Fruit fly (Drosophila melanogaster) whole organism, embryonic: ENCODE results near the gene ash1.

Experiments
- Atf3 ChIP-seq: fragments of 200-800 bp; sonication (Bioruptor generic); optimal IDR thresholded peaks from 3 replicates; lab custom pipeline; 2016; ENCODE audit warnings: missing biosample characterization, missing genetic modification characterization
- Atf6 ChIP-seq: fragments of 200-800 bp; sonication (Bioruptor generic); IDR thresholded peaks from 2 replicates; pipeline ENCODE4 v1.3.6; 2022; ENCODE audit warnings: missing biosample characterization, missing genetic modification characterization
- CG10267 ChIP-seq: fragments of 200-800 bp; sonication (Bioruptor generic); optimal IDR thresholded peaks from 2 replicates; lab custom pipeline; 2018; ENCODE audit warnings: missing biosample characterization, mild to moderate bottlenecking, missing genetic modification characterization, moderate library complexity
- CG10959 ChIP-seq: fragments of 200-800 bp; sonication (Bioruptor generic); IDR thresholded peaks from 2 replicates; pipeline ENCODE4 v1.3.6; 2022; ENCODE audit warnings: missing biosample characterization, missing genetic modification characterization
- CG11456 ChIP-seq: fragments of 200-800 bp; sonication (Bioruptor generic); IDR thresholded peaks from 3 replicates; pipeline ENCODE4 v1.3.6; 2022; ENCODE audit warnings: missing biosample characterization, missing genetic modification characterization
- CG12744 ChIP-seq: fragments of 200-800 bp; sonication (Bioruptor generic); optimal IDR thresholded peaks from 2 replicates; lab custom pipeline; 2016; ENCODE audit warnings: missing biosample characterization, missing genetic modification characterization
- CG16779 ChIP-seq: fragments of 200-800 bp; sonication (Bioruptor generic); IDR thresholded peaks from 2 replicates; pipeline ENCODE4 v1.3.6; 2022; ENCODE audit warnings: missing biosample characterization, missing genetic modification characterization
- CG17802 ChIP-seq: fragments of 200-800 bp; sonication (Bioruptor generic); optimal IDR thresholded peaks from 2 replicates; lab custom pipeline; 2018; ENCODE audit warnings: missing biosample characterization, mild to moderate bottlenecking, missing genetic modification characterization, moderate library complexity
- CG2202 ChIP-seq: fragments of 200-800 bp; sonication (Bioruptor generic); optimal IDR thresholded peaks from 2 replicates; lab custom pipeline; 2018; ENCODE audit warnings: missing biosample characterization, mild to moderate bottlenecking, missing genetic modification characterization
- CG2712 ChIP-seq: fragments of 200-800 bp; optimal IDR thresholded peaks from 3 replicates; lab custom pipeline; 2019; ENCODE audit warnings: missing biosample characterization, mild to moderate bottlenecking, missing genetic modification characterization, moderate library complexity
- CG2889 ChIP-seq: fragments of 200-800 bp; sonication (Bioruptor generic); IDR thresholded peaks from 3 replicates; pipeline ENCODE4 v1.3.6; 2022; ENCODE audit warnings: missing biosample characterization, missing genetic modification characterization
- CG31388 ChIP-seq: fragments of 200-800 bp; sonication (Bioruptor generic); optimal IDR thresholded peaks from 2 replicates; lab custom pipeline; 2016; ENCODE audit warnings: missing biosample characterization, missing genetic modification characterization
- CG34224 ChIP-seq: fragments of 200-800 bp; sonication (Bioruptor generic); IDR thresholded peaks from 3 replicates; pipeline ENCODE4 v1.3.6; 2022; ENCODE audit warnings: missing biosample characterization, missing genetic modification characterization; ENCODE audit not compliant: partially characterized antibody
- CG6254 ChIP-seq: fragments of 200-800 bp; sonication (Bioruptor generic); optimal IDR thresholded peaks from 3 replicates; lab custom pipeline; 2017; ENCODE audit warnings: mild to moderate bottlenecking, missing biosample characterization, missing genetic modification reagents, missing genetic modification characterization
- CG6813 ChIP-seq: fragments of 200-800 bp; sonication (Bioruptor generic); optimal IDR thresholded peaks from 2 replicates; lab custom pipeline; 2017; ENCODE audit warnings: missing biosample characterization, missing genetic modification characterization, mild to moderate bottlenecking, moderate library complexity, missing genetic modification reagents
- CG9932 ChIP-seq: fragments of 200-800 bp; sonication (Bioruptor generic); IDR thresholded peaks from 2 replicates; pipeline ENCODE4 v1.3.6; 2022; ENCODE audit warnings: missing biosample characterization, missing genetic modification characterization
- HLH3B ChIP-seq: fragments of 200-800 bp; sonication (Bioruptor generic); IDR thresholded peaks from 2 replicates; pipeline ENCODE4 v1.3.6; 2022; ENCODE audit warnings: missing biosample characterization, missing genetic modification characterization
- HmgZ ChIP-seq: fragments of 200-800 bp; sonication (Bioruptor generic); optimal IDR thresholded peaks from 2 replicates; lab custom pipeline; 2018; ENCODE audit warnings: missing biosample characterization, mild to moderate bottlenecking, missing genetic modification characterization
- Hmr ChIP-seq: fragments of 200-800 bp; sonication (Bioruptor generic); optimal IDR thresholded peaks from 3 replicates; lab custom pipeline; 2017; ENCODE audit warnings: mild to moderate bottlenecking, missing biosample characterization, missing genetic modification reagents, missing genetic modification characterization
- Hr3 ChIP-seq: fragments of 200-800 bp; sonication (Bioruptor generic); optimal IDR thresholded peaks from 3 replicates; lab custom pipeline; 2016; ENCODE audit warnings: missing biosample characterization, missing genetic modification characterization
- Lhr ChIP-seq: fragments of 200-800 bp; sonication (Bioruptor generic); optimal IDR thresholded peaks from 3 replicates; lab custom pipeline; 2017; ENCODE audit warnings: mild to moderate bottlenecking, missing biosample characterization, missing genetic modification reagents, missing genetic modification characterization
- Med ChIP-seq: fragments of 200-800 bp; sonication (Bioruptor generic); peaks from one replicate; lab custom pipeline; 2016; ENCODE audit warnings: missing biosample characterization, missing genetic modification characterization, mild to moderate bottlenecking, inconsistent platforms, moderate library complexity
- Myb ChIP-seq: fragments of 200-800 bp; sonication (Bioruptor generic); optimal IDR thresholded peaks from 2 replicates; lab custom pipeline; 2016; ENCODE audit warnings: missing biosample characterization, missing genetic modification characterization
- Oli ChIP-seq: fragments of 200-800 bp; sonication (Bioruptor generic); optimal IDR thresholded peaks from 2 replicates; lab custom pipeline; 2018; ENCODE audit warnings: missing biosample characterization, mild to moderate bottlenecking, missing genetic modification characterization, moderate library complexity
- Sin3A ChIP-seq: fragments of >200 bp; optimal IDR thresholded peaks from 2 replicates; lab custom pipeline; 2018
- ase ChIP-seq: fragments of 200-800 bp; sonication (Bioruptor generic); IDR thresholded peaks from 3 replicates; pipeline ENCODE4 v1.3.6; 2022; ENCODE audit warnings: missing biosample characterization, missing genetic modification characterization
- chm ChIP-seq: fragments of 200-800 bp; sonication (Bioruptor generic); IDR thresholded peaks from 2 replicates; pipeline ENCODE4 v1.3.6; 2022; ENCODE audit warnings: missing biosample characterization, missing genetic modification characterization
- cwo ChIP-seq: fragments of 200-800 bp; sonication (Bioruptor generic); optimal IDR thresholded peaks from 3 replicates; lab custom pipeline; 2017; ENCODE audit warnings: missing biosample characterization, missing genetic modification characterization, mild to moderate bottlenecking, moderate library complexity, missing genetic modification reagents
- danr ChIP-seq: fragments of 200-800 bp; sonication (Bioruptor generic); IDR thresholded peaks from 2 replicates; pipeline ENCODE4 v1.3.6; 2022; ENCODE audit warnings: missing biosample characterization, missing genetic modification characterization
- ems ChIP-seq: fragments of 200-800 bp; sonication (Bioruptor generic); optimal IDR thresholded peaks from 3 replicates; lab custom pipeline; 2016; ENCODE audit warnings: missing biosample characterization, missing genetic modification characterization
- eyg ChIP-seq: fragments of 200-800 bp; sonication (Bioruptor generic); optimal IDR thresholded peaks from 3 replicates; lab custom pipeline; 2016; ENCODE audit warnings: missing biosample characterization, missing genetic modification characterization
- fd3F ChIP-seq: fragments of 200-800 bp; sonication (Bioruptor generic); optimal IDR thresholded peaks from 2 replicates; lab custom pipeline; 2018; ENCODE audit warnings: missing biosample characterization, mild to moderate bottlenecking, missing genetic modification characterization, moderate library complexity
- ftz-f1 ChIP-seq: fragments of 200-800 bp; sonication (Bioruptor generic); optimal IDR thresholded peaks from 2 replicates; lab custom pipeline; 2016; ENCODE audit warnings: missing biosample characterization, missing genetic modification characterization
- gro ChIP-seq: fragments of 200-800 bp; sonication (Bioruptor generic); optimal IDR thresholded peaks from 2 replicates; lab custom pipeline; 2016; ENCODE audit warnings: missing biosample characterization, missing genetic modification characterization
- gsb ChIP-seq: fragments of 200-800 bp; sonication (Bioruptor generic); IDR thresholded peaks from 2 replicates; pipeline ENCODE4 v1.3.6; 2022; ENCODE audit warnings: missing biosample characterization, missing genetic modification characterization
- gt ChIP-seq: fragments of 200-800 bp; sonication (Bioruptor generic); IDR thresholded peaks from 2 replicates; pipeline ENCODE4 v1.3.6; 2022; ENCODE audit warnings: missing biosample characterization, missing genetic modification characterization
- jumu ChIP-seq: fragments of 200-800 bp; sonication (Bioruptor generic); optimal IDR thresholded peaks from 3 replicates; lab custom pipeline; 2016; ENCODE audit warnings: missing biosample characterization, missing genetic modification characterization
- lmd ChIP-seq: fragments of 200-800 bp; sonication (Bioruptor generic); IDR thresholded peaks from 2 replicates; pipeline ENCODE4 v1.3.6; 2022; ENCODE audit warnings: missing biosample characterization, missing genetic modification characterization
- mirr ChIP-seq: fragments of 200-800 bp; sonication (Bioruptor generic); optimal IDR thresholded peaks from 3 replicates; lab custom pipeline; 2018; ENCODE audit warnings: missing biosample characterization, mild to moderate bottlenecking, missing genetic modification characterization
- pita ChIP-seq: fragments of 200-800 bp; sonication (Bioruptor generic); optimal IDR thresholded peaks from 2 replicates; lab custom pipeline; 2017; ENCODE audit warnings: missing biosample characterization, mild to moderate bottlenecking, missing genetic modification characterization
- pnt ChIP-seq: fragments of 200-800 bp; sonication (Bioruptor generic); optimal IDR thresholded peaks from 3 replicates; lab custom pipeline; 2016; ENCODE audit warnings: missing biosample characterization, missing genetic modification characterization
- pros ChIP-seq: fragments of 200-800 bp; sonication (Bioruptor generic); optimal IDR thresholded peaks from 3 replicates; lab custom pipeline; 2019; ENCODE audit warnings: missing biosample characterization, mild to moderate bottlenecking, missing genetic modification characterization, moderate library complexity
- row ChIP-seq: fragments of 200-800 bp; sonication (Bioruptor generic); IDR thresholded peaks from 3 replicates; pipeline ENCODE4 v1.3.6; 2022; ENCODE audit warnings: missing biosample characterization, missing genetic modification characterization
- salm ChIP-seq: fragments of 200-800 bp; sonication (Bioruptor generic); optimal IDR thresholded peaks from 2 replicates; lab custom pipeline; 2018; ENCODE audit warnings: missing biosample characterization, mild to moderate bottlenecking, missing genetic modification characterization
- scrt ChIP-seq: fragments of 200-800 bp; sonication (Bioruptor generic); optimal IDR thresholded peaks from 2 replicates; lab custom pipeline; 2018; ENCODE audit warnings: missing biosample characterization, mild to moderate bottlenecking, missing genetic modification characterization, moderate library complexity
- shn ChIP-seq: fragments of 200-800 bp; sonication (Bioruptor generic); optimal IDR thresholded peaks from 3 replicates; lab custom pipeline; 2016; ENCODE audit warnings: missing biosample characterization, missing genetic modification characterization
- slbo ChIP-seq: fragments of 200-800 bp; sonication (Bioruptor generic); IDR thresholded peaks from 2 replicates; pipeline ENCODE4 v1.3.6; 2022; ENCODE audit warnings: missing biosample characterization, missing genetic modification characterization
- so ChIP-seq: fragments of 200-800 bp; sonication (Bioruptor generic); IDR thresholded peaks from 3 replicates; pipeline ENCODE4 v1.3.6; 2022; ENCODE audit warnings: missing biosample characterization, missing genetic modification characterization
- stc ChIP-seq: fragments of 200-800 bp; sonication (Bioruptor generic); IDR thresholded peaks from 2 replicates; pipeline ENCODE4 v1.3.6; 2022; ENCODE audit warnings: missing biosample characterization, missing genetic modification characterization
- trh ChIP-seq: fragments of 200-800 bp; sonication (Bioruptor generic); optimal IDR thresholded peaks from 2 replicates; lab custom pipeline; 2016; ENCODE audit warnings: missing biosample characterization, missing genetic modification characterization
- ttk ChIP-seq: fragments of 200-800 bp; sonication (Bioruptor generic); IDR thresholded peaks from 2 replicates; pipeline ENCODE4 v2.1.2; 2022; ENCODE audit warnings: missing biosample characterization, missing genetic modification characterization
- wdn ChIP-seq: fragments of 200-800 bp; sonication (Bioruptor generic); IDR thresholded peaks from 2 replicates; pipeline ENCODE4 v1.3.6; 2022; ENCODE audit warnings: missing biosample characterization, missing genetic modification characterization

Gene ash1

dm6 chr3L:19598369-19599148, at the start of gene ash1, which contains the start of gene Taf6 (continued):
- no peak for TF ChIP-seq trh (GFP tag; lab: Kevin White, UChicago)
- TF ChIP-seq HmgZ (tag; lab: Kevin White, UChicago) = no peak
- 0 out of 3 replicates have a peak, but pooled peaks have one; percentile 39 for TF ChIP-seq CG34224 (GFP tag; lab: Robert Waterston, UW)
- TF ChIP-seq Lhr (GFP tag; lab: Kevin White, UChicago) = peak; percentile 33
- TF ChIP-seq Atf6 = no peak
- TF ChIP-seq CG16779 (GFP tag; lab: Robert Waterston, UW) = no peak
- no peak for TF ChIP-seq ttk (GFP tag; lab: Robert Waterston, UW)
- no peak for TF ChIP-seq gsb (GFP tag; lab: Robert Waterston, UW)
- TF ChIP-seq pnt = no peak
- no peak for TF ChIP-seq gro (GFP tag; lab: Kevin White, UChicago)
- no peak for TF ChIP-seq salm (tag; lab: Kevin White, UChicago)
- no peak; the same call in 1 of the 2 replicates for TF ChIP-seq CG9932 (GFP tag; lab: Robert Waterston, UW)
- TF ChIP-seq CG2202 (tag; lab: Kevin White, UChicago) = no peak
- no peak for TF ChIP-seq fd3F (GFP tag; lab: Kevin White, UChicago)
- no peak for TF ChIP-seq pros (GFP tag; lab: Kevin White, UChicago)
- TF ChIP-seq pita (GFP tag; lab: Kevin White, UChicago) = no peak
- no peak for TF ChIP-seq so (GFP tag; lab: Robert Waterston, UW)
- TF ChIP-seq lmd (GFP tag; lab: Robert Waterston, UW) = no peak
- TF ChIP-seq CG2712 = peak; percentile 27
- TF ChIP-seq slbo (GFP tag; lab: Robert Waterston, UW) = no peak
- no peak for TF ChIP-seq chm (GFP tag; lab: Robert Waterston, UW)
- no peak for TF ChIP-seq mirr (GFP tag; lab: Kevin White, UChicago)
- no peak for TF ChIP-seq eyg (GFP tag; lab: Kevin White, UChicago)
- TF ChIP-seq ftz-f1 (GFP tag; lab: Kevin White, UChicago) = no peak
- no peak for TF ChIP-seq scrt
- TF ChIP-seq Sin3A (lab: Kevin White, UChicago) = peak; percentile 90
- TF ChIP-seq gt (GFP tag; lab: Robert Waterston, UW) = no peak
- no peak for TF ChIP-seq cwo (GFP tag; lab: Kevin White, UChicago)
- no peak for TF ChIP-seq jumu (GFP tag; lab: Kevin White, UChicago)
- TF ChIP-seq CG2889 (GFP tag; lab: Robert Waterston, UW) = no peak
- TF ChIP-seq CG12744 = no peak
- no peak for TF ChIP-seq danr (GFP tag; lab: Robert Waterston, UW)
- TF ChIP-seq Atf3 (GFP tag; lab: Kevin White, UChicago) = no peak
- peak; percentile 88 for TF ChIP-seq row
- no peak for TF ChIP-seq Myb (GFP tag; lab: Kevin White, UChicago)
- no peak for TF ChIP-seq ems (GFP tag; lab: Kevin White, UChicago)
- TF ChIP-seq Oli (tag; lab: Kevin White, UChicago) = no peak
- TF ChIP-seq Hr3 (GFP tag; lab: Kevin White, UChicago) = no peak
- TF ChIP-seq CG11456 (GFP tag; lab: Robert Waterston, UW) = no peak
- TF ChIP-seq CG31388 = no peak
- TF ChIP-seq CG10267 = peak; percentile 57
- no peak for TF ChIP-seq wdn
- TF ChIP-seq Hmr = no peak
- TF ChIP-seq HLH3B = no peak
- TF ChIP-seq stc = no peak
- TF ChIP-seq CG17802 = no peak
- no peak for TF ChIP-seq CG6254
- TF ChIP-seq Med (GFP tag; lab: Kevin White, UChicago) = peak; percentile 39
- TF ChIP-seq ase (GFP tag; lab: Robert Waterston, UW) = no peak
- TF ChIP-seq CG6813 = no peak
- no peak for TF ChIP-seq CG10959 (GFP tag; lab: Robert Waterston, UW)
- TF ChIP-seq shn (GFP tag; lab: Kevin White, UChicago) = no peak
